Worm (Caenorhabditis elegans) whole organism, early embryonic: ENCODE results near the gene arrd-17.

Experiments used
- F13C5.2 ChIP-seq: sonication (generic microtip); optimal IDR thresholded peaks from 2 replicates; lab custom pipeline; 2017; ENCODE audit warnings: mild to moderate bottlenecking, missing genetic modification characterization, inconsistent platforms, missing compliant biosample characterization
- hmbx-1 ChIP-seq: sonication (generic microtip); optimal IDR thresholded peaks from 2 replicates; lab custom pipeline; 2016; ENCODE audit warnings: mild to moderate bottlenecking, missing genetic modification characterization, missing compliant biosample characterization
- scrt-1 ChIP-seq: fragments of 200-800 bp; sonication (Bioruptor generic); IDR thresholded peaks from 2 replicates; pipeline ENCODE4 v1.3.6; 2022; ENCODE audit warnings: missing genetic modification characterization, missing compliant biosample characterization

DNA sequence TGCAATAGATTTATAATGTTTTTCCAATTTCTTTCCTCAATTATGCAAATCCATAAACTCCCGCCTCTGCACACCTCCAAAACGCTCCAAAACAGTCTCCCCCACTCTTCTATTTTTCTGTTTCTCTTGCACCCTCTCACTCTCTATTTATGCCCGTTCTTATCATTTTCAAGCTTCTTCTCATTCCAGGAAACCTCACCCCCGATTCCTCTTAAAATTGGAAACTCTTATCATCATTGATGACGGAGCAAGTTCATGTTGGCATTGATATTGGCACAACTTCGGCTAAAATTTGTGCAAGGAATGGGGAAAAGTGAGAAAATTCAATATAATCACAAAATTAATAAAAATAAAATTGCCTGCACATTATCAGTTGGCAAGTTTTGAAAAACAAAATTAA lies 22.8 kb downstream of the arrd-17 start, which contains the start of gene shpk-1:
- TF ChIP-seq F13C5.2 (tag; lab: Kevin White, UChicago) = no peak
- no peak for TF ChIP-seq scrt-1 (GFP tag; lab: Robert Waterston, UW)
- TF ChIP-seq hmbx-1 (tag; lab: Kevin White, UChicago) = no peak
